Fruit fly (Drosophila melanogaster) whole organism, embryonic: ENCODE measurements around the gene Ssk.

Experiments used
- Bdp1 ChIP-seq: fragments of 200-800 bp; sonication (Bioruptor generic); optimal IDR thresholded peaks from 3 replicates; lab custom pipeline; 2016; ENCODE audit warnings: missing biosample characterization, missing genetic modification characterization
- Bteb2 ChIP-seq: fragments of 200-800 bp; sonication (Bioruptor generic); optimal IDR thresholded peaks from 2 replicates; lab custom pipeline; 2016; ENCODE audit warnings: missing biosample characterization, missing genetic modification characterization
- CG10431 ChIP-seq: fragments of 200-800 bp; sonication (Bioruptor generic); optimal IDR thresholded peaks from 3 replicates; lab custom pipeline; 2018; ENCODE audit warnings: missing biosample characterization, mild to moderate bottlenecking, missing genetic modification characterization
- CG11504 ChIP-seq: fragments of 200-800 bp; sonication (Bioruptor generic); optimal IDR thresholded peaks from 3 replicates; lab custom pipeline; 2019; ENCODE audit warnings: missing biosample characterization, mild to moderate bottlenecking, missing genetic modification characterization, moderate library complexity
- CG11695 ChIP-seq: fragments of 200-800 bp; sonication (Bioruptor generic); IDR thresholded peaks from 3 replicates; pipeline ENCODE4 v1.3.6; 2022; ENCODE audit warnings: missing biosample characterization, missing genetic modification characterization
- CG13287 ChIP-seq: fragments of 200-800 bp; sonication (Bioruptor generic); IDR thresholded peaks from 2 replicates; pipeline ENCODE4 v1.3.6; 2022; ENCODE audit warnings: missing biosample characterization, missing genetic modification characterization; ENCODE audit not compliant: partially characterized antibody
- CG16863 ChIP-seq: fragments of 200-800 bp; sonication (Bioruptor generic); optimal IDR thresholded peaks from 3 replicates; lab custom pipeline; 2016; ENCODE audit warnings: missing biosample characterization, missing genetic modification characterization
- CG17802 ChIP-seq: fragments of 200-800 bp; sonication (Bioruptor generic); optimal IDR thresholded peaks from 2 replicates; lab custom pipeline; 2018; ENCODE audit warnings: missing biosample characterization, mild to moderate bottlenecking, missing genetic modification characterization, moderate library complexity
- CG2120 ChIP-seq: fragments of 200-800 bp; sonication (Bioruptor generic); optimal IDR thresholded peaks from 3 replicates; lab custom pipeline; 2016; ENCODE audit warnings: missing biosample characterization, missing genetic modification characterization
- CG2202 ChIP-seq: fragments of 200-800 bp; sonication (Bioruptor generic); optimal IDR thresholded peaks from 2 replicates; lab custom pipeline; 2018; ENCODE audit warnings: missing biosample characterization, mild to moderate bottlenecking, missing genetic modification characterization
- CG31365 ChIP-seq: fragments of 200-800 bp; sonication (Bioruptor generic); optimal IDR thresholded peaks from 2 replicates; lab custom pipeline; 2018; ENCODE audit warnings: missing biosample characterization, mild to moderate bottlenecking, missing genetic modification characterization
- CG32772 ChIP-seq: fragments of 200-800 bp; sonication (Bioruptor generic); IDR thresholded peaks from 2 replicates; pipeline ENCODE4 v1.3.6; 2022; ENCODE audit warnings: missing biosample characterization, missing genetic modification characterization
- CG33557 ChIP-seq: fragments of 200-800 bp; sonication (Bioruptor generic); optimal IDR thresholded peaks from 2 replicates; lab custom pipeline; 2019; ENCODE audit warnings: missing biosample characterization, mild to moderate bottlenecking, missing genetic modification characterization, moderate library complexity
- CG4282 ChIP-seq: fragments of 200-800 bp; sonication (Bioruptor generic); optimal IDR thresholded peaks from 2 replicates; lab custom pipeline; 2016; ENCODE audit warnings: missing biosample characterization, missing genetic modification characterization
- CG5245 ChIP-seq: fragments of 200-800 bp; sonication (Bioruptor generic); optimal IDR thresholded peaks from 3 replicates; lab custom pipeline; 2016; ENCODE audit warnings: missing biosample characterization, missing genetic modification characterization
- D ChIP-seq, 2 experiments: fragments of 200-800 bp in 1 of 2; fragments of >200 bp in 1 of 2; sonication (Bioruptor generic) in 1 of 2; optimal IDR thresholded peaks; 2 replicates in 1 of 2; 3 replicates in 1 of 2; lab custom pipeline; 2017; ENCODE audit warnings: mild to moderate bottlenecking in 1 of 2, missing biosample characterization in 1 of 2, missing genetic modification characterization in 1 of 2, missing genetic modification reagents in 1 of 2
- Deaf1 ChIP-seq: fragments of 200-800 bp; optimal IDR thresholded peaks from 3 replicates; lab custom pipeline; 2019; ENCODE audit warnings: missing biosample characterization, mild to moderate bottlenecking, missing genetic modification characterization, moderate library complexity
- Dek ChIP-seq: fragments of 200-800 bp; sonication (Bioruptor generic); optimal IDR thresholded peaks from 3 replicates; lab custom pipeline; 2019; ENCODE audit warnings: missing biosample characterization, mild to moderate bottlenecking, missing genetic modification characterization, moderate library complexity
- Dfd ChIP-seq, 2 experiments: fragments of >200 bp; optimal IDR thresholded peaks; 2 replicates each; lab custom pipeline; 2017; ENCODE audit warnings: missing biosample characterization in 2 of 2, missing genetic modification characterization in 2 of 2
- Fer3 ChIP-seq: fragments of 200-800 bp; sonication (Bioruptor generic); optimal IDR thresholded peaks from 2 replicates; lab custom pipeline; 2018; ENCODE audit warnings: missing biosample characterization, mild to moderate bottlenecking, missing genetic modification characterization, moderate library complexity
- Gug ChIP-seq: fragments of 200-800 bp; sonication (Bioruptor generic); IDR thresholded peaks from 4 replicates; pipeline ENCODE4 v1.3.6; 2022; ENCODE audit warnings: missing biosample characterization, missing genetic modification characterization
- HmgD ChIP-seq: fragments of 200-800 bp; sonication (Bioruptor generic); optimal IDR thresholded peaks from 3 replicates; lab custom pipeline; 2016; ENCODE audit warnings: missing biosample characterization, missing genetic modification characterization
- Hmx ChIP-seq: fragments of 200-800 bp; sonication (Bioruptor generic); optimal IDR thresholded peaks from 2 replicates; lab custom pipeline; 2016; ENCODE audit warnings: missing biosample characterization, missing genetic modification characterization
- MBD-R2 ChIP-seq: fragments of 200-800 bp; sonication (Bioruptor generic); IDR thresholded peaks from 2 replicates; pipeline ENCODE4 v1.3.6; 2022; ENCODE audit warnings: missing biosample characterization, missing genetic modification characterization
- MESR4 ChIP-seq: fragments of 200-800 bp; sonication (Bioruptor generic); optimal IDR thresholded peaks from 2 replicates; lab custom pipeline; 2018; ENCODE audit warnings: missing biosample characterization, mild to moderate bottlenecking, missing genetic modification characterization, moderate library complexity
- Nf-YA ChIP-seq: fragments of 200-800 bp; sonication (Bioruptor generic); IDR thresholded peaks from 2 replicates; pipeline ENCODE4 v1.3.6; 2022; ENCODE audit warnings: missing biosample characterization, missing genetic modification characterization
- Nf-YC ChIP-seq: fragments of 200-800 bp; optimal IDR thresholded peaks from 3 replicates; lab custom pipeline; 2019; ENCODE audit warnings: missing biosample characterization, mild to moderate bottlenecking, missing genetic modification characterization, moderate library complexity
- Scr ChIP-seq: fragments of 200-800 bp; sonication (Bioruptor generic); IDR thresholded peaks from 2 replicates; pipeline ENCODE4 v1.3.6; 2022; ENCODE audit warnings: missing biosample characterization, missing genetic modification characterization; ENCODE audit not compliant: partially characterized antibody
- TFAM ChIP-seq: fragments of 200-800 bp; sonication (Bioruptor generic); optimal IDR thresholded peaks from 2 replicates; lab custom pipeline; 2017; ENCODE audit warnings: missing biosample characterization, missing genetic modification characterization, inconsistent platforms
- Trl ChIP-seq, 3 experiments: fragments of >200 bp in 2 of 3; fragments of 200-800 bp in 1 of 3; sonication (Bioruptor generic) in 1 of 3; optimal IDR thresholded peaks; 2 replicates in 1 of 3; 3 replicates in 2 of 3; lab custom pipeline; 2016 to 2017; ENCODE audit warnings: missing biosample characterization in 1 of 3, missing genetic modification characterization in 1 of 3
- YL-1 ChIP-seq: fragments of 200-800 bp; sonication (Bioruptor generic); optimal IDR thresholded peaks from 3 replicates; lab custom pipeline; 2017; ENCODE audit warnings: missing biosample characterization, mild to moderate bottlenecking, missing genetic modification characterization
- ab ChIP-seq: fragments of 200-800 bp; sonication (Bioruptor generic); optimal IDR thresholded peaks from 2 replicates; lab custom pipeline; 2016; ENCODE audit warnings: missing biosample characterization, missing genetic modification characterization
- ac ChIP-seq: fragments of 200-800 bp; sonication (Bioruptor generic); optimal IDR thresholded peaks from 3 replicates; lab custom pipeline; 2017; ENCODE audit warnings: missing biosample characterization, mild to moderate bottlenecking, missing genetic modification characterization
- aop ChIP-seq: fragments of 200-800 bp; sonication (Bioruptor generic); IDR thresholded peaks from 2 replicates; pipeline ENCODE4 v1.3.6; 2022; ENCODE audit warnings: missing biosample characterization, missing genetic modification characterization
- ash1 ChIP-seq: fragments of 200-800 bp; sonication (Bioruptor generic); optimal IDR thresholded peaks from 2 replicates; lab custom pipeline; 2018; ENCODE audit warnings: missing biosample characterization, mild to moderate bottlenecking, missing genetic modification characterization
- bbx ChIP-seq: fragments of 200-800 bp; sonication (Bioruptor generic); IDR thresholded peaks from 2 replicates; pipeline ENCODE4 v1.3.6; 2022; ENCODE audit warnings: missing biosample characterization, missing genetic modification characterization; ENCODE audit not compliant: partially characterized antibody
- cg ChIP-seq: fragments of 200-800 bp; sonication (Bioruptor generic); optimal IDR thresholded peaks from 3 replicates; lab custom pipeline; 2019; ENCODE audit warnings: missing biosample characterization, mild to moderate bottlenecking, missing genetic modification characterization, moderate library complexity
- chn ChIP-seq: fragments of 200-800 bp; sonication (Bioruptor generic); optimal IDR thresholded peaks from 2 replicates; lab custom pipeline; 2016; ENCODE audit warnings: missing biosample characterization, missing genetic modification characterization
- gro ChIP-seq: fragments of 200-800 bp; sonication (Bioruptor generic); optimal IDR thresholded peaks from 2 replicates; lab custom pipeline; 2016; ENCODE audit warnings: missing biosample characterization, missing genetic modification characterization
- ind ChIP-seq: fragments of 200-800 bp; sonication (Bioruptor generic); optimal IDR thresholded peaks from 3 replicates; lab custom pipeline; 2016; ENCODE audit warnings: missing biosample characterization, missing genetic modification characterization
- jing ChIP-seq: fragments of 200-800 bp; sonication (Bioruptor generic); optimal IDR thresholded peaks from 2 replicates; lab custom pipeline; 2018; ENCODE audit warnings: missing biosample characterization, mild to moderate bottlenecking, missing genetic modification characterization
- onecut ChIP-seq: fragments of 200-800 bp; sonication (Bioruptor generic); IDR thresholded peaks from 2 replicates; pipeline ENCODE4 v1.3.6; 2022; ENCODE audit warnings: missing biosample characterization, missing genetic modification characterization
- org-1 ChIP-seq: fragments of 200-800 bp; sonication (Bioruptor generic); optimal IDR thresholded peaks from 2 replicates; lab custom pipeline; 2017; ENCODE audit warnings: missing biosample characterization, missing genetic modification characterization
- pb ChIP-seq: fragments of 200-800 bp; sonication (Bioruptor generic); optimal IDR thresholded peaks from 3 replicates; lab custom pipeline; 2016; ENCODE audit warnings: missing biosample characterization, missing genetic modification characterization
- pfk ChIP-seq: fragments of 200-800 bp; sonication (Bioruptor generic); optimal IDR thresholded peaks from 2 replicates; lab custom pipeline; 2018; ENCODE audit warnings: missing biosample characterization, mild to moderate bottlenecking, missing genetic modification characterization, moderate library complexity
- phol ChIP-seq: fragments of 200-800 bp; sonication (Bioruptor generic); optimal IDR thresholded peaks from 3 replicates; lab custom pipeline; 2018; ENCODE audit warnings: missing biosample characterization, mild to moderate bottlenecking, missing genetic modification characterization, moderate library complexity
- ranshi ChIP-seq: fragments of 200-800 bp; sonication (Bioruptor generic); IDR thresholded peaks from 2 replicates; pipeline ENCODE4 v1.3.6; 2022; ENCODE audit warnings: missing biosample characterization, missing genetic modification characterization
- ro ChIP-seq: fragments of 200-800 bp; sonication (Bioruptor generic); IDR thresholded peaks from 2 replicates; pipeline ENCODE4 v1.3.6; 2022; ENCODE audit warnings: missing biosample characterization, missing genetic modification characterization
- sr ChIP-seq: fragments of 200-800 bp; sonication (Bioruptor generic); IDR thresholded peaks from 3 replicates; pipeline ENCODE4 v1.3.6; 2022; ENCODE audit warnings: missing biosample characterization, missing genetic modification characterization
- sug ChIP-seq: fragments of 200-800 bp; optimal IDR thresholded peaks from 2 replicates; lab custom pipeline; 2019; ENCODE audit warnings: missing biosample characterization, mild to moderate bottlenecking, missing genetic modification characterization, moderate library complexity

Gene Ssk

dm6 chr3L:20185206-20185868, 3.0 kb upstream of the Ssk start (continued):
- TF ChIP-seq CG31365 (tag; lab: Kevin White, UChicago) (no peak), Fer3 (tag; lab: Kevin White, UChicago) (peak; percentile 42), phol (tag; lab: Kevin White, UChicago) (peak; percentile 15), ash1 (no peak), aop (GFP tag; lab: Robert Waterston, UW) (no peak), org-1 (GFP tag; lab: Kevin White, UChicago) (peak; percentile 59), Hmx (GFP tag; lab: Kevin White, UChicago) (no peak), Dek (tag; lab: Kevin White, UChicago) (peak; percentile 44), CG5245 (GFP tag; lab: Kevin White, UChicago) (no peak), ranshi (GFP tag; lab: Robert Waterston, UW) (no peak), Scr (GFP tag; lab: Robert Waterston, UW) (no peak), pb (no peak), CG13287 (GFP tag; lab: Robert Waterston, UW) (no peak), cg (GFP tag; lab: Kevin White, UChicago) (no peak), Deaf1 (tag; lab: Kevin White, UChicago) (peak; percentile 98), CG16863 (GFP tag; lab: Kevin White, UChicago) (peak; percentile 42), MESR4 (GFP tag; lab: Kevin White, UChicago) (no peak), CG11504 (peak; percentile 59), HmgD (no peak), MBD-R2 (GFP tag; lab: Robert Waterston, UW) (no peak), CG2120 (GFP tag; lab: Kevin White, UChicago) (peak; percentile 87), Nf-YC (tag; lab: Kevin White, UChicago) (no peak), CG4282 (no peak), Trl (optimal IDR thresholded peaks at IDR 0.05; lab: Kevin White, UChicago) (no peak), Trl (GFP tag; optimal IDR thresholded peaks at IDR 0.05; lab: Kevin White, UChicago) (peak; percentile 0), CG2202 (tag; lab: Kevin White, UChicago) (no peak), Nf-YA (GFP tag; lab: Robert Waterston, UW) (no peak), CG10431 (GFP tag; lab: Kevin White, UChicago) (no peak), chn (peak; percentile 23), CG11695 (0 out of 3 replicates have a peak, but pooled peaks have one; percentile 34), ab (GFP tag; lab: Kevin White, UChicago) (no peak), D (optimal IDR thresholded peaks at IDR 0.05; lab: Kevin White, UChicago) (no peak), D (GFP tag; optimal IDR thresholded peaks at IDR 0.05; lab: Kevin White, UChicago) (no peak), bbx (GFP tag; lab: Robert Waterston, UW) (no peak), CG17802 (no peak), sr (GFP tag; lab: Robert Waterston, UW) (no peak), ro (GFP tag; lab: Robert Waterston, UW) (no peak), onecut (GFP tag; lab: Robert Waterston, UW) (no peak), ind (peak; percentile 51), pfk (GFP tag; lab: Kevin White, UChicago) (no peak), Bdp1 (peak; percentile 16), CG32772 (GFP tag; lab: Robert Waterston, UW) (no peak), Bteb2 (GFP tag; lab: Kevin White, UChicago) (peak; percentile 62), gro (GFP tag; lab: Kevin White, UChicago) (no peak), Gug (GFP tag; lab: Robert Waterston, UW) (no peak), CG33557 (no peak), TFAM (GFP tag; lab: Kevin White, UChicago) (no peak), sug (peak; percentile 20), Dfd (GFP tag; optimal IDR thresholded peaks at IDR 0.05; lab: Kevin White, UChicago) (no peak), YL-1 (GFP tag; lab: Kevin White, UChicago) (no peak), ac (no peak), jing (no peak)
